Worm (Caenorhabditis elegans) whole organism, early embryonic: ENCODE data around the gene F14E5.8.

Experiments
- B0310.2 ChIP-seq: sonication (generic microtip); optimal IDR thresholded peaks from 2 replicates; lab custom pipeline; 2016; ENCODE audit warnings: mild to moderate bottlenecking, missing genetic modification characterization, missing compliant biosample characterization
- F13C5.2 ChIP-seq: sonication (generic microtip); optimal IDR thresholded peaks from 2 replicates; lab custom pipeline; 2017; ENCODE audit warnings: mild to moderate bottlenecking, missing genetic modification characterization, inconsistent platforms, missing compliant biosample characterization
- ama-1 ChIP-seq: fragments of 150-350 bp; optimal IDR thresholded peaks from 2 replicates; lab custom pipeline; 2014
- flt-1 ChIP-seq: fragments of 200-800 bp; sonication (Bioruptor generic); IDR thresholded peaks from 2 replicates; pipeline ENCODE4 v1.3.6; 2022; ENCODE audit warnings: missing genetic modification characterization, missing compliant biosample characterization
- hnd-1 ChIP-seq: sonication (generic microtip); optimal IDR thresholded peaks from 2 replicates; lab custom pipeline; 2016; ENCODE audit warnings: missing genetic modification characterization, missing compliant biosample characterization
- sea-1 ChIP-seq: fragments of 200-800 bp; sonication (Bioruptor generic); conservative IDR thresholded peaks from 2 replicates; pipeline ENCODE4 v1.3.6; 2022; ENCODE audit warnings: missing genetic modification characterization, missing compliant biosample characterization
- tbx-11 ChIP-seq: fragments of 200-800 bp; sonication (Bioruptor generic); IDR thresholded peaks from 2 replicates; pipeline ENCODE4 v1.3.6; 2022; ENCODE audit warnings: missing genetic modification characterization, missing compliant biosample characterization
- tbx-37 ChIP-seq: fragments of 200-800 bp; sonication (Bioruptor generic); conservative IDR thresholded peaks from 2 replicates; pipeline ENCODE4 v1.3.6; 2022; ENCODE audit warnings: missing genetic modification reagents, missing genetic modification characterization, missing compliant biosample characterization

DNA sequence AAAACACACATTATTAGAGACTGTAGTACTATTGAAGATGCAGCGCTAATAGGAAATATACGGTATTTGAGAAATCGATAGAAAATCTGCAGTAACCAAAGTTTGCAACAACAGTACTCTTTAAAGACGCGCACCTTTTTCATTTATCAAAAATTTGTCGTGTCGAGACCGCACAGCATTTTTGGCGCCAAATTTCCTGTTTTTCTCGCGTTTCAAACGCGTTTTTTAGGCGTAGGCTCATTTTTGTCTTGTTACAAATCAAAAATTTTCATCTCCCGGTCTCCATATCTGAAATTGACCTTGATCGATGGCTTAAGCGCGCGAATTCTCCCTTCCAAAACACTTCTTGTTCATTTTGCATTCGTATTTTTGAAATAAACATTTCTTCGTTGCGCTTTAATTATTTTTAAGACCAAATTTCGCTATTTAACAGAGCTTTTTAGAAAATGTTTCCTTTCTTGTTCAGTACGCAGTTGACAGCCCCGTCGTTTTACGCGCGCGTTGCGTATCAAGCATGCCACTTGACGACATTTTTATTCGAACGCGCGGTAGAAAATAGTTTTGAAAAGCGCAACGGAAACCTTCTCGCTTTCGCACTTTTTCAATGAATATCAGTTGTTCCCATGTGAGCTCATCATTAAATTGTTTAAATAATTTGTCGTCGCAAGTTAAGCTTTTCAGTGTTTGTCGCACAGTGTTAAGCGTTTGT is 36.9 kb downstream of the F14E5.8 start:
- TF ChIP-seq ama-1 (lab: Kevin White, UChicago) (no peak), tbx-11 (no peak), B0310.2 (tag; lab: Kevin White, UChicago) (no peak), hnd-1 (tag; lab: Kevin White, UChicago) (no peak), sea-1 (GFP tag; lab: Robert Waterston, UW) (no peak), F13C5.2 (tag; lab: Kevin White, UChicago) (no peak), tbx-37 (no peak), flt-1 (GFP tag; lab: Robert Waterston, UW) (no peak)
